Fruit fly (Drosophila melanogaster): Measurements from ENCODE around the gene beta-PheRS.

beta-PheRS gene

DNA sequence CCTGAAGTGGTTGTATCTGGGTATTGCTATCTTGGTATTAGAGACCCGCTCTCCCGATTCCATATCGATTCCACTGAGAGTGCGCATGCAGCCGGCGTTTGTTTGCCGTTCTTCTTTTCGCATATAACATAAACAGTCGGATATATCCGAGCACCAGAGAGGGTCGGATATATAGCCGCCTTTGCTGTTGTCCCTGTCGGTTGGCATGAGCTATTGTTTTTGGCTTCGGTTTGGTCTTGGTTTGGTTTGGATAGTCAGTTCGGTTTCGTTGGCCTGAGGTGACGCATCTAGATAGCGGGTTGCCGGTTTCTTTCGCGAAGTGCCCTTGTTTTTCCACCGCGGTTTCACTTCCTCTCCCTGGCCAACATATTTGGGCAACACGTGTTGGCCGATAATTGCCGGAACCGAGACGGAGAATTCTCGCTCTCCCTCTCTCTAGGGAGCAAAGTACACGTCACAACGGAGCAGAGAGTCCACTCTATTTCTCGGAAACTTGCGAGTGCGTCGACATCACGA lies 20.4 kb upstream of the beta-PheRS start, which contains the start of gene Orct2 (continued):
- TF ChIP-seq ken (GFP tag; IDR thresholded peaks at IDR 0.05) (no peak), CG9437 (GFP tag; optimal IDR thresholded peaks at IDR 0.05) (no peak), sisA (GFP tag; IDR thresholded peaks at IDR 0.05) (no peak), onecut (GFP tag; IDR thresholded peaks at IDR 0.05) (peak; percentile 77), p53 (GFP tag; optimal IDR thresholded peaks at IDR 0.05) (no peak), gt (GFP tag; IDR thresholded peaks at IDR 0.05) (no peak), pb (GFP tag; optimal IDR thresholded peaks at IDR 0.05) (peak; percentile 26), CG2202 (tag; optimal IDR thresholded peaks at IDR 0.05) (no peak), CG1024 (GFP tag; IDR thresholded peaks at IDR 0.05) (no peak), Lim3 (GFP tag; IDR thresholded peaks at IDR 0.05) (no peak), CG6689 (GFP tag; IDR thresholded peaks at IDR 0.05) (no peak), CG6254 (GFP tag; optimal IDR thresholded peaks at IDR 0.05) (no peak), ttk (GFP tag; IDR thresholded peaks at IDR 0.05) (no peak), CG7357 (GFP tag; IDR thresholded peaks at IDR 0.05) (no peak), Xbp1 (GFP tag; optimal IDR thresholded peaks at IDR 0.05) (peak; percentile 69), Lhr (GFP tag; optimal IDR thresholded peaks at IDR 0.05) (no peak), HLHmδ (GFP tag; optimal IDR thresholded peaks at IDR 0.05) (no peak), CG17361 (GFP tag; IDR thresholded peaks at IDR 0.05) (no peak), dmrt11E (tag; optimal IDR thresholded peaks at IDR 0.05) (no peak), Opbp (GFP tag; IDR thresholded peaks at IDR 0.05; ENCODE audit: partially characterized antibody) (no peak), Atf6 (GFP tag; IDR thresholded peaks at IDR 0.05) (0 out of 2 replicates have a peak, but pooled peaks have one; percentile 21), jing (GFP tag; optimal IDR thresholded peaks at IDR 0.05) (no peak), Bgb (GFP tag; IDR thresholded peaks at IDR 0.05; ENCODE audit: partially characterized antibody) (peak; percentile 50; the same call in 1 of the 2 replicates), tx (GFP tag; optimal IDR thresholded peaks at IDR 0.05) (no peak), Gsc (GFP tag; IDR thresholded peaks at IDR 0.05) (no peak), BEAF-32 (GFP tag; optimal IDR thresholded peaks at IDR 0.05) (no peak), CG10431 (GFP tag; optimal IDR thresholded peaks at IDR 0.05) (no peak), CG13894 (tag; optimal IDR thresholded peaks at IDR 0.05) (peak; percentile 98), Mes4 (GFP tag; optimal IDR thresholded peaks at IDR 0.05) (no peak), CG18011 (GFP tag; optimal IDR thresholded peaks at IDR 0.05) (no peak), ase (GFP tag; IDR thresholded peaks at IDR 0.05) (no peak), pros (GFP tag; optimal IDR thresholded peaks at IDR 0.05) (peak; percentile 91), CG11560 (tag; IDR thresholded peaks at IDR 0.05) (no peak), CG1233 (GFP tag; optimal IDR thresholded peaks at IDR 0.05) (no peak), CG12769 (tag; optimal IDR thresholded peaks at IDR 0.05) (peak; percentile 37), CG5180 (GFP tag; optimal IDR thresholded peaks at IDR 0.05) (peak; percentile 56), fd64A (GFP tag; optimal IDR thresholded peaks at IDR 0.05) (no peak), yki (optimal IDR thresholded peaks at IDR 0.05) (no peak), CG17802 (tag; optimal IDR thresholded peaks at IDR 0.05) (no peak), twi (tag; optimal IDR thresholded peaks at IDR 0.05) (peak; percentile 62), Six4 (GFP tag; optimal IDR thresholded peaks at IDR 0.05) (no peak), CG8281 (tag; optimal IDR thresholded peaks at IDR 0.05) (no peak), CG31365 (tag; optimal IDR thresholded peaks at IDR 0.05) (no peak), CG17328 (GFP tag; IDR thresholded peaks at IDR 0.05) (no peak), CG7839 (tag; optimal IDR thresholded peaks at IDR 0.05) (no peak), NC2β (GFP tag; optimal IDR thresholded peaks at IDR 0.05) (no peak), Spps (tag; optimal IDR thresholded peaks at IDR 0.05) (no peak), trem (tag; optimal IDR thresholded peaks at IDR 0.05) (no peak), D19A (tag; optimal IDR thresholded peaks at IDR 0.05) (peak; percentile 14), CG4404 (GFP tag; IDR thresholded peaks at IDR 0.05) (no peak), CG5953 (GFP tag; IDR thresholded peaks at IDR 0.05) (no peak), CG14050 (GFP tag; IDR thresholded peaks at IDR 0.05) (no peak)

Data from whole organism, embryonic.